Fruit fly (Drosophila melanogaster) whole organism, pupa: ENCODE measurements around the gene pum.

Experiments used
- CG10348 ChIP-seq: fragments of 200-800 bp; sonication (Bioruptor generic); IDR thresholded peaks from 2 replicates; pipeline ENCODE4 v1.3.6; 2022; ENCODE audit warnings: missing biosample characterization, missing genetic modification characterization
- CG13204 ChIP-seq: fragments of 200-800 bp; sonication (Bioruptor generic); optimal IDR thresholded peaks from 2 replicates; lab custom pipeline; 2018; ENCODE audit warnings: missing biosample characterization, mild to moderate bottlenecking, missing genetic modification characterization, moderate library complexity
- CG14655 ChIP-seq: fragments of 200-800 bp; sonication (Bioruptor generic); optimal IDR thresholded peaks from 3 replicates; lab custom pipeline; 2017; ENCODE audit warnings: mild to moderate bottlenecking, missing biosample characterization, missing genetic modification reagents, missing genetic modification characterization
- CG15710 ChIP-seq: fragments of 200-800 bp; sonication (Bioruptor generic); optimal IDR thresholded peaks from 2 replicates; lab custom pipeline; 2018; ENCODE audit warnings: missing biosample characterization, mild to moderate bottlenecking, missing genetic modification characterization, moderate library complexity
- CG17806 ChIP-seq: fragments of 200-800 bp; sonication (Bioruptor generic); optimal IDR thresholded peaks from 2 replicates; lab custom pipeline; 2018; ENCODE audit warnings: missing biosample characterization, mild to moderate bottlenecking, missing genetic modification characterization, moderate library complexity
- CG32121 ChIP-seq: fragments of 200-800 bp; sonication (Bioruptor generic); IDR thresholded peaks from 2 replicates; pipeline ENCODE4 v1.3.6; 2022; ENCODE audit warnings: missing biosample characterization, missing genetic modification characterization
- CG34367 ChIP-seq: fragments of 200-800 bp; sonication (Bioruptor generic); optimal IDR thresholded peaks from 2 replicates; lab custom pipeline; 2018; ENCODE audit warnings: missing biosample characterization, mild to moderate bottlenecking, missing genetic modification characterization
- CG4496 ChIP-seq: fragments of 200-800 bp; sonication (Bioruptor generic); IDR thresholded peaks from 3 replicates; pipeline ENCODE4 v1.3.6; 2022; ENCODE audit warnings: missing biosample characterization, missing genetic modification characterization
- CG8159 ChIP-seq: fragments of 200-800 bp; sonication (Bioruptor generic); optimal IDR thresholded peaks from 3 replicates; lab custom pipeline; 2018; ENCODE audit warnings: missing biosample characterization, mild to moderate bottlenecking, missing genetic modification characterization, moderate library complexity
- CG8301 ChIP-seq: fragments of 200-800 bp; sonication (Bioruptor generic); optimal IDR thresholded peaks from 2 replicates; lab custom pipeline; 2018; ENCODE audit warnings: missing biosample characterization, mild to moderate bottlenecking, missing genetic modification characterization
- CG9948 ChIP-seq: fragments of 200-800 bp; sonication (Bioruptor generic); optimal IDR thresholded peaks from 2 replicates; lab custom pipeline; 2018; ENCODE audit warnings: missing biosample characterization, mild to moderate bottlenecking, missing genetic modification characterization, moderate library complexity
- D1 ChIP-seq: fragments of 200-800 bp; sonication (Bioruptor generic); optimal IDR thresholded peaks from 2 replicates; lab custom pipeline; 2018; ENCODE audit warnings: missing biosample characterization, mild to moderate bottlenecking, missing genetic modification characterization, moderate library complexity
- EcR ChIP-seq: fragments of 200-800 bp; sonication (Bioruptor generic); optimal IDR thresholded peaks from 3 replicates; lab custom pipeline; 2019; ENCODE audit warnings: missing biosample characterization, missing genetic modification characterization, mild to moderate bottlenecking, moderate library complexity, missing genetic modification reagents
- Ets98B ChIP-seq: fragments of 200-800 bp; sonication (Bioruptor generic); IDR thresholded peaks from 2 replicates; pipeline ENCODE4 v1.3.6; 2022; ENCODE audit warnings: missing biosample characterization, missing genetic modification characterization
- Pif1A ChIP-seq: fragments of 200-800 bp; sonication (Bioruptor generic); optimal IDR thresholded peaks from 3 replicates; lab custom pipeline; 2016; ENCODE audit warnings: missing biosample characterization, missing genetic modification characterization
- Pif1B ChIP-seq: fragments of 200-800 bp; sonication (Bioruptor generic); optimal IDR thresholded peaks from 3 replicates; lab custom pipeline; 2016; ENCODE audit warnings: missing biosample characterization, missing genetic modification characterization
- Snoo ChIP-seq: fragments of 200-800 bp; sonication (Bioruptor generic); optimal IDR thresholded peaks from 3 replicates; lab custom pipeline; 2017; ENCODE audit warnings: missing biosample characterization, mild to moderate bottlenecking, missing genetic modification characterization, inconsistent platforms
- fd96Ca ChIP-seq: fragments of 200-800 bp; sonication (Bioruptor generic); IDR thresholded peaks from 3 replicates; pipeline ENCODE4 v1.3.6; 2022; ENCODE audit warnings: missing biosample characterization, missing genetic modification characterization
- gl ChIP-seq: fragments of 200-800 bp; sonication (Bioruptor generic); optimal IDR thresholded peaks from 2 replicates; lab custom pipeline; 2018; ENCODE audit warnings: missing biosample characterization, mild to moderate bottlenecking, missing genetic modification characterization
- rn ChIP-seq: fragments of 200-800 bp; sonication (Bioruptor generic); IDR thresholded peaks from 2 replicates; pipeline ENCODE4 v1.3.6; 2022; ENCODE audit warnings: missing biosample characterization, missing genetic modification characterization

Gene pum

dm6 chr3R:9121874-9122486 lies 115.5 kb downstream of the pum start:
- TF ChIP-seq gl (tag; lab: Kevin White, UChicago) (no peak), CG14655 (GFP tag; lab: Kevin White, UChicago) (peak; percentile 4)

dm6 chr3R:9104807-9105206 lies 132.7 kb downstream of the pum start:
- TF ChIP-seq CG9948 (no peak), CG34367 (no peak), CG14655 (GFP tag; lab: Kevin White, UChicago) (no peak), rn (no peak), fd96Ca (GFP tag; lab: Robert Waterston, UW) (0 out of 3 replicates have a peak, but pooled peaks have one; percentile 22), CG32121 (GFP tag; lab: Robert Waterston, UW) (no peak), D1 (tag; lab: Kevin White, UChicago) (no peak), CG4496 (GFP tag; lab: Robert Waterston, UW) (0 out of 3 replicates have a peak, but pooled peaks have one; percentile 16)

- TF ChIP-seq Snoo (no peak), CG8301 (no peak), EcR (GFP tag; lab: Kevin White, UChicago) (no peak), rn (no peak), CG4496 (GFP tag; lab: Robert Waterston, UW) (no peak), CG34367 (no peak), Ets98B (no peak), D1 (tag; lab: Kevin White, UChicago) (no peak), CG13204 (GFP tag; lab: Kevin White, UChicago) (no peak), CG32121 (GFP tag; lab: Robert Waterston, UW) (no peak), gl (tag; lab: Kevin White, UChicago) (no peak), Pif1A (GFP tag; lab: Kevin White, UChicago) (no peak), CG14655 (GFP tag; lab: Kevin White, UChicago) (no peak)
These were observed 147.2 kb downstream of the pum start for dm6 chr3R:9090303-9090702.

dm6 chr3R:9085306-9085705 lies 152.2 kb downstream of the pum start:
- TF ChIP-seq CG14655 (GFP tag; lab: Kevin White, UChicago) (peak; percentile 61), CG32121 (GFP tag; lab: Robert Waterston, UW) (no peak), CG8301 (peak; percentile 36), fd96Ca (GFP tag; lab: Robert Waterston, UW) (0 out of 3 replicates have a peak, but pooled peaks have one; percentile 11), CG17806 (peak; percentile 7)
- TF ChIP-seq, all 21 proteins: peak for 4

dm6 chr3R:9083379-9083778 lies 154.1 kb downstream of the pum start:
- TF ChIP-seq CG4496 (GFP tag; lab: Robert Waterston, UW) (peak; percentile 16; the same call in 1 of the 3 replicates), CG8301 (no peak), CG14655 (GFP tag; lab: Kevin White, UChicago) (peak; percentile 34), Pif1B (GFP tag; lab: Kevin White, UChicago) (no peak), CG32121 (GFP tag; lab: Robert Waterston, UW) (peak; percentile 30; the same call in 1 of the 2 replicates), CG8159 (tag; lab: Kevin White, UChicago) (no peak)

dm6 chr3R:9082332-9082731 lies 155.2 kb downstream of the pum start:
- TF ChIP-seq CG34367 (no peak), CG8301 (no peak), Pif1B (GFP tag; lab: Kevin White, UChicago) (no peak)

dm6 chr3R:9079638-9080037 lies 157.8 kb downstream of the pum start:
- TF ChIP-seq CG14655 (GFP tag; lab: Kevin White, UChicago) (no peak), CG10348 (GFP tag; lab: Robert Waterston, UW) (no peak), CG4496 (GFP tag; lab: Robert Waterston, UW) (no peak), Snoo (no peak), EcR (GFP tag; lab: Kevin White, UChicago) (no peak), gl (tag; lab: Kevin White, UChicago) (no peak), CG17806 (no peak), fd96Ca (GFP tag; lab: Robert Waterston, UW) (no peak)

- 0 out of 2 replicates have a peak, but pooled peaks have one; percentile 27 for TF ChIP-seq CG32121 (GFP tag; lab: Robert Waterston, UW)
- peak; percentile 42 for TF ChIP-seq Ets98B
- no peak for TF ChIP-seq D1 (tag; lab: Kevin White, UChicago)
- peak; percentile 58 for TF ChIP-seq CG8301
- TF ChIP-seq CG17806: peak; percentile 59
- TF ChIP-seq CG34367: peak; percentile 34
- no peak for TF ChIP-seq gl (tag; lab: Kevin White, UChicago)
- peak; percentile 62 for TF ChIP-seq CG8159 (tag; lab: Kevin White, UChicago)
- TF ChIP-seq Snoo: peak; percentile 9
- peak; percentile 48 for TF ChIP-seq CG15710 (tag; lab: Kevin White, UChicago)
- peak; percentile 46 for TF ChIP-seq CG9948
- no peak for TF ChIP-seq CG10348 (GFP tag; lab: Robert Waterston, UW)
- peak; percentile 38 for TF ChIP-seq Pif1A (GFP tag; lab: Kevin White, UChicago)
These were observed 162.5 kb downstream of the pum start for dm6 chr3R:9074934-9075333.
